Fruit fly (Drosophila melanogaster): ENCODE measurements around the gene fbp.

dm6 chr2L:19755015-19755414, 8.9 kb downstream of the fbp start:
- TF ChIP-seq CG12605 (GFP tag; IDR thresholded peaks at IDR 0.05) (no peak), Snoo (tag; optimal IDR thresholded peaks at IDR 0.05) (no peak), rn (GFP tag; IDR thresholded peaks at IDR 0.05) (no peak), CG8159 (tag; optimal IDR thresholded peaks at IDR 0.05) (no peak), CG9948 (tag; optimal IDR thresholded peaks at IDR 0.05) (no peak), gl (tag; optimal IDR thresholded peaks at IDR 0.05) (no peak), D1 (tag; optimal IDR thresholded peaks at IDR 0.05) (no peak), CG14655 (GFP tag; optimal IDR thresholded peaks at IDR 0.05) (no peak)
